Worm (Caenorhabditis elegans): Measurements from ENCODE around the gene C01G10.7.

- TF ChIP-seq elt-3 (tag; optimal IDR thresholded peaks at IDR 0.05) (no peak), unc-39 (tag; optimal IDR thresholded peaks at IDR 0.05) (no peak), pqm-1 (tag; optimal IDR thresholded peaks at IDR 0.05) (no peak), lsy-12 (tag; optimal IDR thresholded peaks at IDR 0.05) (no peak), ceh-82 (tag; optimal IDR thresholded peaks at IDR 0.05) (no peak), nhr-76 (tag; optimal IDR thresholded peaks at IDR 0.05) (no peak), nhr-237 (tag; optimal IDR thresholded peaks at IDR 0.05) (no peak), nhr-77 (tag; optimal IDR thresholded peaks at IDR 0.05) (no peak), skn-1 (tag; optimal IDR thresholded peaks at IDR 0.05) (no peak), ceh-9 (tag; optimal IDR thresholded peaks at IDR 0.05) (no peak), elt-1 (tag; optimal IDR thresholded peaks at IDR 0.05) (no peak)
Measured at ce11 chrV:15059534-15059933, 26.0 kb upstream of the C01G10.7 start, which contains the start of the genes mcm-3 and C25D7.15.
